Fruit fly (Drosophila melanogaster) whole organism, embryonic: ENCODE results near the gene zld.

Experiments used
- Antp ChIP-seq: fragments of 200-800 bp; sonication (Bioruptor generic); optimal IDR thresholded peaks from 3 replicates; lab custom pipeline; 2016; ENCODE audit warnings: missing biosample characterization, missing genetic modification characterization
- Asciz ChIP-seq: fragments of 200-800 bp; sonication (Bioruptor generic); optimal IDR thresholded peaks from 2 replicates; lab custom pipeline; 2017; ENCODE audit warnings: missing biosample characterization, mild to moderate bottlenecking, missing genetic modification characterization, missing genetic modification reagents
- CG11398 ChIP-seq: fragments of 200-800 bp; sonication (Bioruptor generic); optimal IDR thresholded peaks from 2 replicates; lab custom pipeline; 2016; ENCODE audit warnings: missing biosample characterization, missing genetic modification characterization
- CG11504 ChIP-seq: fragments of 200-800 bp; sonication (Bioruptor generic); optimal IDR thresholded peaks from 3 replicates; lab custom pipeline; 2019; ENCODE audit warnings: missing biosample characterization, mild to moderate bottlenecking, missing genetic modification characterization, moderate library complexity
- CG12744 ChIP-seq: fragments of 200-800 bp; sonication (Bioruptor generic); optimal IDR thresholded peaks from 2 replicates; lab custom pipeline; 2016; ENCODE audit warnings: missing biosample characterization, missing genetic modification characterization
- CG13123 ChIP-seq: fragments of 200-800 bp; sonication (Bioruptor generic); optimal IDR thresholded peaks from 2 replicates; lab custom pipeline; 2016; ENCODE audit warnings: missing biosample characterization, missing genetic modification characterization
- CG13894 ChIP-seq: fragments of 200-800 bp; sonication (Bioruptor generic); optimal IDR thresholded peaks from 3 replicates; lab custom pipeline; 2018; ENCODE audit warnings: missing biosample characterization, mild to moderate bottlenecking, missing genetic modification characterization, moderate library complexity
- CG17829 ChIP-seq: fragments of 200-800 bp; optimal IDR thresholded peaks from 2 replicates; lab custom pipeline; 2019; ENCODE audit warnings: missing biosample characterization, mild to moderate bottlenecking, missing genetic modification characterization, moderate library complexity
- CG30431 ChIP-seq: fragments of 200-800 bp; sonication (Bioruptor generic); optimal IDR thresholded peaks from 2 replicates; lab custom pipeline; 2017; ENCODE audit warnings: missing biosample characterization, missing genetic modification characterization
- CG31441 ChIP-seq: fragments of 200-800 bp; sonication (Bioruptor generic); IDR thresholded peaks from 2 replicates; pipeline ENCODE4 v1.3.6; 2022; ENCODE audit warnings: missing biosample characterization, missing genetic modification characterization
- CG4328 ChIP-seq: fragments of 200-800 bp; sonication (Bioruptor generic); optimal IDR thresholded peaks from 3 replicates; lab custom pipeline; 2017; ENCODE audit warnings: missing biosample characterization, missing genetic modification reagents, missing genetic modification characterization
- CG4820 ChIP-seq: fragments of 200-800 bp; sonication (Bioruptor generic); optimal IDR thresholded peaks from 3 replicates; lab custom pipeline; 2016; ENCODE audit warnings: missing biosample characterization, missing genetic modification characterization
- CG6689 ChIP-seq: fragments of 200-800 bp; sonication (Bioruptor generic); IDR thresholded peaks from 2 replicates; pipeline ENCODE4 v1.3.6; 2022; ENCODE audit warnings: missing biosample characterization, missing genetic modification characterization
- CG7556 ChIP-seq: fragments of 200-800 bp; sonication (Bioruptor generic); optimal IDR thresholded peaks from 2 replicates; lab custom pipeline; 2017; ENCODE audit warnings: missing biosample characterization, mild to moderate bottlenecking, missing genetic modification characterization
- CG7839 ChIP-seq: fragments of 200-800 bp; sonication (Bioruptor generic); optimal IDR thresholded peaks from 3 replicates; lab custom pipeline; 2018; ENCODE audit warnings: missing biosample characterization, mild to moderate bottlenecking, missing genetic modification characterization, moderate library complexity
- CG9215 ChIP-seq: fragments of 200-800 bp; sonication (Bioruptor generic); IDR thresholded peaks from 2 replicates; pipeline ENCODE4 v1.3.6; 2022; ENCODE audit warnings: missing biosample characterization, missing genetic modification characterization
- CG9797 ChIP-seq: fragments of 200-800 bp; sonication (Bioruptor generic); optimal IDR thresholded peaks from 3 replicates; lab custom pipeline; 2018; ENCODE audit warnings: missing biosample characterization, mild to moderate bottlenecking, missing genetic modification characterization
- Dfd ChIP-seq, 2 experiments: fragments of >200 bp; optimal IDR thresholded peaks; 2 replicates each; lab custom pipeline; 2017; ENCODE audit warnings: missing biosample characterization in 2 of 2, missing genetic modification characterization in 2 of 2
- Doc2 ChIP-seq: fragments of 200-800 bp; sonication (Bioruptor generic); IDR thresholded peaks from 2 replicates; pipeline ENCODE4 v1.3.6; 2022; ENCODE audit warnings: missing biosample characterization, missing genetic modification characterization
- Fer1 ChIP-seq: fragments of 200-800 bp; sonication (Bioruptor generic); optimal IDR thresholded peaks from 2 replicates; lab custom pipeline; 2017; ENCODE audit warnings: missing biosample characterization, mild to moderate bottlenecking, missing genetic modification characterization
- Fer2 ChIP-seq: fragments of 200-800 bp; sonication (Bioruptor generic); optimal IDR thresholded peaks from 2 replicates; lab custom pipeline; 2018; ENCODE audit warnings: missing biosample characterization, mild to moderate bottlenecking, missing genetic modification characterization, moderate library complexity
- GATAe ChIP-seq: fragments of 200-800 bp; sonication (Bioruptor generic); conservative IDR thresholded peaks from 2 replicates; pipeline ENCODE4 v1.3.6; 2022; ENCODE audit warnings: missing biosample characterization, missing genetic modification characterization
- MTF-1 ChIP-seq: fragments of 200-800 bp; sonication (Bioruptor generic); optimal IDR thresholded peaks from 2 replicates; lab custom pipeline; 2018; ENCODE audit warnings: missing biosample characterization, mild to moderate bottlenecking, missing genetic modification characterization, borderline replicate concordance
- Nf-YA ChIP-seq: fragments of 200-800 bp; sonication (Bioruptor generic); IDR thresholded peaks from 2 replicates; pipeline ENCODE4 v1.3.6; 2022; ENCODE audit warnings: missing biosample characterization, missing genetic modification characterization
- Oaz ChIP-seq: fragments of 200-800 bp; sonication (Bioruptor generic); IDR thresholded peaks from 2 replicates; pipeline ENCODE4 v1.3.6; 2022; ENCODE audit warnings: missing biosample characterization, missing genetic modification characterization
- Side ChIP-seq: fragments of 200-800 bp; sonication (Bioruptor generic); optimal IDR thresholded peaks from 2 replicates; lab custom pipeline; 2016; ENCODE audit warnings: missing biosample characterization, missing genetic modification characterization
- Six4 ChIP-seq: fragments of 200-800 bp; sonication (Bioruptor generic); optimal IDR thresholded peaks from 2 replicates; lab custom pipeline; 2016; ENCODE audit warnings: missing biosample characterization, missing genetic modification characterization
- Spps ChIP-seq: fragments of 200-800 bp; sonication (Bioruptor generic); optimal IDR thresholded peaks from 2 replicates; lab custom pipeline; 2018; ENCODE audit warnings: missing biosample characterization, mild to moderate bottlenecking, missing genetic modification characterization
- ara ChIP-seq: fragments of 200-800 bp; sonication (Bioruptor generic); IDR thresholded peaks from 2 replicates; pipeline ENCODE4 v1.3.6; 2022; ENCODE audit warnings: missing biosample characterization, missing genetic modification characterization
- ase ChIP-seq: fragments of 200-800 bp; sonication (Bioruptor generic); IDR thresholded peaks from 3 replicates; pipeline ENCODE4 v1.3.6; 2022; ENCODE audit warnings: missing biosample characterization, missing genetic modification characterization
- ato ChIP-seq: fragments of 200-800 bp; sonication (Bioruptor generic); IDR thresholded peaks from 2 replicates; pipeline ENCODE4 v1.3.6; 2022; ENCODE audit warnings: missing biosample characterization, missing genetic modification characterization; ENCODE audit not compliant: partially characterized antibody
- bbx ChIP-seq: fragments of 200-800 bp; sonication (Bioruptor generic); IDR thresholded peaks from 2 replicates; pipeline ENCODE4 v1.3.6; 2022; ENCODE audit warnings: missing biosample characterization, missing genetic modification characterization; ENCODE audit not compliant: partially characterized antibody
- cad ChIP-seq: fragments of >200 bp; optimal IDR thresholded peaks from 2 replicates; lab custom pipeline; 2017; ENCODE audit warnings: missing biosample characterization, missing genetic modification characterization
- chif ChIP-seq, 2 experiments: fragments of 200-800 bp; sonication (Bioruptor generic); optimal IDR thresholded peaks; 3 replicates each; lab custom pipeline; 2016; ENCODE audit warnings: missing biosample characterization in 2 of 2, missing genetic modification characterization in 2 of 2
- corto ChIP-seq: fragments of 200-800 bp; sonication (Bioruptor generic); optimal IDR thresholded peaks from 2 replicates; lab custom pipeline; 2016; ENCODE audit warnings: missing biosample characterization, mild to moderate bottlenecking, missing genetic modification characterization, moderate library complexity
- dmrt11E ChIP-seq: fragments of 200-800 bp; sonication (Bioruptor generic); optimal IDR thresholded peaks from 3 replicates; lab custom pipeline; 2018; ENCODE audit warnings: missing biosample characterization, mild to moderate bottlenecking, missing genetic modification characterization, moderate library complexity
- fd3F ChIP-seq: fragments of 200-800 bp; sonication (Bioruptor generic); optimal IDR thresholded peaks from 2 replicates; lab custom pipeline; 2018; ENCODE audit warnings: missing biosample characterization, mild to moderate bottlenecking, missing genetic modification characterization, moderate library complexity
- fu2 ChIP-seq: fragments of 200-800 bp; sonication (Bioruptor generic); optimal IDR thresholded peaks from 2 replicates; lab custom pipeline; 2016; ENCODE audit warnings: missing biosample characterization, missing genetic modification characterization
- lov ChIP-seq, 2 experiments: fragments of 200-800 bp in 1 of 2; fragments of >200 bp in 1 of 2; sonication (Bioruptor generic) in 1 of 2; IDR thresholded peaks in 1 of 2; optimal IDR thresholded peaks in 1 of 2; 2 replicates in 1 of 2; 3 replicates in 1 of 2; pipeline versions ENCODE4 v1.3.6 to Lab custom; 2017 to 2022; ENCODE audit warnings: missing biosample characterization in 1 of 2, missing genetic modification characterization in 1 of 2
- nom ChIP-seq: fragments of 200-800 bp; sonication (Bioruptor generic); optimal IDR thresholded peaks from 2 replicates; lab custom pipeline; 2017; ENCODE audit warnings: missing biosample characterization, missing genetic modification characterization, mild to moderate bottlenecking, moderate library complexity, missing genetic modification reagents
- pzg ChIP-seq: fragments of 200-800 bp; sonication (Bioruptor generic); optimal IDR thresholded peaks from 3 replicates; lab custom pipeline; 2018; ENCODE audit warnings: missing biosample characterization, mild to moderate bottlenecking, missing genetic modification characterization, moderate library complexity
- sc ChIP-seq, 3 experiments: fragments of >200 bp in 2 of 3; fragments of 200-800 bp in 1 of 3; sonication (Bioruptor generic) in 1 of 3; optimal IDR thresholded peaks; 2 replicates in 2 of 3; 3 replicates in 1 of 3; lab custom pipeline; 2017; ENCODE audit warnings: mild to moderate bottlenecking in 1 of 3, missing biosample characterization in 1 of 3, missing genetic modification characterization in 1 of 3, missing genetic modification reagents in 1 of 3
- sim ChIP-seq: fragments of 200-800 bp; sonication (Bioruptor generic); IDR thresholded peaks from 2 replicates; pipeline ENCODE4 v1.3.6; 2022; ENCODE audit warnings: missing biosample characterization, missing genetic modification characterization
- tgo ChIP-seq: fragments of 200-800 bp; sonication (Bioruptor generic); IDR thresholded peaks from 3 replicates; pipeline ENCODE4 v1.3.6; 2022; ENCODE audit warnings: missing biosample characterization, missing genetic modification characterization
- ttk ChIP-seq: fragments of 200-800 bp; sonication (Bioruptor generic); IDR thresholded peaks from 2 replicates; pipeline ENCODE4 v2.1.2; 2022; ENCODE audit warnings: missing biosample characterization, missing genetic modification characterization
- twi ChIP-seq: fragments of 200-800 bp; optimal IDR thresholded peaks from 2 replicates; lab custom pipeline; 2019; ENCODE audit warnings: missing biosample characterization, mild to moderate bottlenecking, missing genetic modification characterization, moderate library complexity
- usp ChIP-seq: fragments of >200 bp; optimal IDR thresholded peaks from 2 replicates; lab custom pipeline; 2017; ENCODE audit warnings: missing biosample characterization, missing genetic modification characterization
- vnd ChIP-seq: fragments of 200-800 bp; sonication (Bioruptor generic); IDR thresholded peaks from 3 replicates; pipeline ENCODE4 v1.3.6; 2022; ENCODE audit warnings: missing biosample characterization, missing genetic modification characterization; ENCODE audit not compliant: partially characterized antibody
- zen2 ChIP-seq: fragments of 200-800 bp; sonication (Bioruptor generic); IDR thresholded peaks from 3 replicates; pipeline ENCODE4 v1.3.6; 2022; ENCODE audit warnings: missing biosample characterization, missing genetic modification characterization; ENCODE audit not compliant: partially characterized antibody

The zld gene

dm6 chrX:19769821-19770519, 13.4 kb downstream of the zld start (continued):
- TF ChIP-seq Fer1 (GFP tag; lab: Kevin White, UChicago) (no peak), CG30431 (peak; percentile 36), CG9797 (GFP tag; lab: Kevin White, UChicago) (no peak), nom (GFP tag; lab: Kevin White, UChicago) (peak; percentile 36), vnd (GFP tag; lab: Robert Waterston, UW) (no peak), Spps (tag; lab: Kevin White, UChicago) (peak; percentile 58), CG17829 (tag; lab: Kevin White, UChicago) (peak; percentile 61), lov (optimal IDR thresholded peaks at IDR 0.05; lab: Kevin White, UChicago) (no peak), lov (GFP tag; IDR thresholded peaks at IDR 0.05; lab: Robert Waterston, UW) (no peak), Nf-YA (no peak), Fer2 (tag; lab: Kevin White, UChicago) (no peak), CG4328 (no peak), sc (optimal IDR thresholded peaks at IDR 0.05; lab: Kevin White, UChicago) (no peak), sc (GFP tag; optimal IDR thresholded peaks at IDR 0.05; lab: Kevin White, UChicago) (no peak), Asciz (GFP tag; lab: Kevin White, UChicago) (peak; percentile 5), pzg (GFP tag; lab: Kevin White, UChicago) (no peak), ara (peak; percentile 69), Oaz (no peak), bbx (GFP tag; lab: Robert Waterston, UW) (no peak), ttk (GFP tag; lab: Robert Waterston, UW) (no peak), usp (GFP tag; lab: Kevin White, UChicago) (no peak), CG11398 (no peak), MTF-1 (GFP tag; lab: Kevin White, UChicago) (no peak), twi (tag; lab: Kevin White, UChicago) (no peak), cad (no peak), Dfd (GFP tag; optimal IDR thresholded peaks at IDR 0.05; lab: Kevin White, UChicago) (no peak), CG12744 (GFP tag; lab: Kevin White, UChicago) (peak; percentile 9), CG7556 (GFP tag; lab: Kevin White, UChicago) (peak; percentile 43), sim (GFP tag; lab: Robert Waterston, UW) (peak; percentile 48; the same call in 1 of the 2 replicates), CG31441 (GFP tag; lab: Robert Waterston, UW) (peak; percentile 54), CG9215 (GFP tag; lab: Robert Waterston, UW) (no peak), dmrt11E (peak; percentile 87), CG4820 (GFP tag; lab: Kevin White, UChicago) (peak; percentile 54), chif (GFP tag; optimal IDR thresholded peaks at IDR 0.05; lab: Kevin White, UChicago) (peak in 1 of 2 experiments; percentile 59), fd3F (GFP tag; lab: Kevin White, UChicago) (no peak), zen2 (no peak), ato (no peak), CG13894 (tag; lab: Kevin White, UChicago) (no peak), CG11504 (tag; lab: Kevin White, UChicago) (peak; percentile 32), ase (GFP tag; lab: Robert Waterston, UW) (no peak), fu2 (no peak), GATAe (GFP tag; lab: Robert Waterston, UW) (no peak), Antp (GFP tag; lab: Kevin White, UChicago) (peak; percentile 29), CG7839 (peak; percentile 51), Six4 (GFP tag; lab: Kevin White, UChicago) (peak; percentile 42), tgo (no peak), CG6689 (GFP tag; lab: Robert Waterston, UW) (peak; percentile 61), Side (GFP tag; lab: Kevin White, UChicago) (peak; percentile 60), Doc2 (GFP tag; lab: Robert Waterston, UW) (no peak), corto (GFP tag; lab: Kevin White, UChicago) (no peak), CG13123 (GFP tag; lab: Kevin White, UChicago) (no peak)
